Worm (Caenorhabditis elegans) whole organism, late embryonic: ENCODE measurements around the gene pitr-3.

ENCODE experiments used
- K09A11.1 ChIP-seq: sonication (generic microtip); optimal IDR thresholded peaks from 2 replicates; lab custom pipeline; 2017; ENCODE audit warnings: antibody characterized with exemption, mild to moderate bottlenecking, missing genetic modification characterization, missing compliant biosample characterization; ENCODE audit not compliant: insufficient read depth
- Y22D7AL.16 ChIP-seq: sonication (generic microtip); optimal IDR thresholded peaks from 2 replicates; lab custom pipeline; 2016; ENCODE audit warnings: missing genetic modification characterization, missing compliant biosample characterization
- ceh-14 ChIP-seq: sonication (generic microtip); optimal IDR thresholded peaks from 2 replicates; lab custom pipeline; 2016; ENCODE audit warnings: missing genotype, missing genetic modification characterization, missing compliant biosample characterization
- ceh-48 ChIP-seq: sonication (generic microtip); optimal IDR thresholded peaks from 2 replicates; lab custom pipeline; 2016; ENCODE audit warnings: missing genetic modification characterization, inconsistent platforms, missing compliant biosample characterization
- ceh-6 ChIP-seq: fragments of 200-800 bp; sonication (Bioruptor generic); optimal IDR thresholded peaks from 2 replicates; lab custom pipeline; 2018; ENCODE audit warnings: mild to moderate bottlenecking, missing genetic modification characterization, missing compliant biosample characterization
- ceh-9 ChIP-seq: sonication (generic microtip); optimal IDR thresholded peaks from 2 replicates; lab custom pipeline; 2016; ENCODE audit warnings: mild to moderate bottlenecking, missing genetic modification characterization, inconsistent platforms, missing compliant biosample characterization
- che-1 ChIP-seq: sonication (generic microtip); optimal IDR thresholded peaks from 2 replicates; lab custom pipeline; 2016; ENCODE audit warnings: mild to moderate bottlenecking, missing genetic modification characterization, missing compliant biosample characterization
- fkh-10 ChIP-seq: fragments of 150-350 bp; optimal IDR thresholded peaks from 2 replicates; lab custom pipeline; 2014; ENCODE audit warnings: missing biosample characterization, missing genetic modification reagents, missing genetic modification characterization
- hlh-15 ChIP-seq: sonication (generic microtip); optimal IDR thresholded peaks from 2 replicates; lab custom pipeline; 2016; ENCODE audit warnings: missing genetic modification characterization, missing compliant biosample characterization
- hlh-30 ChIP-seq: sonication (generic microtip); optimal IDR thresholded peaks from 2 replicates; lab custom pipeline; 2017; ENCODE audit warnings: antibody characterized with exemption, missing genetic modification characterization, missing compliant biosample characterization; ENCODE audit not compliant: insufficient read depth
- hlh-6 ChIP-seq: sonication (generic microtip); optimal IDR thresholded peaks from 2 replicates; lab custom pipeline; 2016; ENCODE audit warnings: missing genotype, missing genetic modification characterization, missing compliant biosample characterization
- nhr-11 ChIP-seq: fragments of 150-350 bp; optimal IDR thresholded peaks from 2 replicates; lab custom pipeline; 2014; ENCODE audit warnings: missing biosample characterization, missing genetic modification characterization
- pqm-1 ChIP-seq: sonication (generic microtip); optimal IDR thresholded peaks from 2 replicates; lab custom pipeline; 2016; ENCODE audit warnings: missing genetic modification characterization, missing compliant biosample characterization
- sox-4 ChIP-seq: sonication (generic microtip); optimal IDR thresholded peaks from 2 replicates; lab custom pipeline; 2017; ENCODE audit warnings: mild to moderate bottlenecking, missing genetic modification characterization, inconsistent platforms, missing compliant biosample characterization

DNA sequence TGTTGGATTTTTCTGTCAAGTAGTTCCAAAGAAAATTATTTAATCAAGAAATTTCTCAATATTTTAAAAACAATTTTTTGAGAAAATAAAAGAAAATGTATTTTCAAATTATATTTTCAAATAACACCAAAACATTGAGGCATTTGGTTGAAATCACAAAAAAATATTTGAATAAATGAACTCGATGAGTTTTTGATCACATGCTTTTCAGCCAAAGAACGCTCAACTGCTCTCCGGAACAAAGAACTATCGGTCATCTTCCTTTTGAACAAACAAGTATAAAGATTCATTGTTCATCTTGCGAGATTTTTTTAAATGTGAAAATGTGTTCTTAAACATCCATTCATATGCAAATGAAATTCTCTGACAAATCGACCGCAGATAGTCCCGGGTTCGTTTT is 46.2 kb downstream of the pitr-3 start:
- TF ChIP-seq sox-4 (tag; lab: Kevin White, UChicago) (no peak), fkh-10 (GFP tag; lab: Kevin White, UChicago) (no peak), ceh-6 (GFP tag; lab: Kevin White, UChicago) (no peak), nhr-11 (no peak), hlh-30 (tag; lab: Kevin White, UChicago) (no peak), ceh-48 (tag; lab: Kevin White, UChicago) (no peak), hlh-6 (no peak), Y22D7AL.16 (tag; lab: Kevin White, UChicago) (no peak), K09A11.1 (tag; lab: Kevin White, UChicago) (no peak), pqm-1 (no peak), ceh-14 (tag; lab: Kevin White, UChicago) (no peak), hlh-15 (tag; lab: Kevin White, UChicago) (no peak), ceh-9 (no peak), che-1 (tag; lab: Kevin White, UChicago) (no peak)
